Fruit fly (Drosophila melanogaster) whole organism, wandering third instar larva: ENCODE data around the gene CG46511.
"Not testable (repeated sequence)": the region's sequence is repeated elsewhere in the genome, so short reads cannot be mapped to it uniquely, and the experiment has no call there.

ENCODE experiments used
- CG9705 ChIP-seq: fragments of 200-800 bp; sonication (Bioruptor generic); optimal IDR thresholded peaks from 2 replicates; lab custom pipeline; 2018; ENCODE audit warnings: missing biosample characterization, mild to moderate bottlenecking, missing genetic modification characterization
- Hnf4 ChIP-seq: fragments of 200-800 bp; sonication (Bioruptor generic); optimal IDR thresholded peaks from 2 replicates; lab custom pipeline; 2016; ENCODE audit warnings: missing biosample characterization, mild to moderate bottlenecking, missing genetic modification characterization
- Jra ChIP-seq: sonication (Bioruptor generic); optimal IDR thresholded peaks from 2 replicates; lab custom pipeline; 2016; ENCODE audit warnings: missing biosample characterization, missing genetic modification characterization
- h ChIP-seq: fragments of 200-800 bp; sonication (Bioruptor generic); optimal IDR thresholded peaks from 3 replicates; lab custom pipeline; 2016; ENCODE audit warnings: missing biosample characterization, mild to moderate bottlenecking, missing genetic modification characterization

DNA sequence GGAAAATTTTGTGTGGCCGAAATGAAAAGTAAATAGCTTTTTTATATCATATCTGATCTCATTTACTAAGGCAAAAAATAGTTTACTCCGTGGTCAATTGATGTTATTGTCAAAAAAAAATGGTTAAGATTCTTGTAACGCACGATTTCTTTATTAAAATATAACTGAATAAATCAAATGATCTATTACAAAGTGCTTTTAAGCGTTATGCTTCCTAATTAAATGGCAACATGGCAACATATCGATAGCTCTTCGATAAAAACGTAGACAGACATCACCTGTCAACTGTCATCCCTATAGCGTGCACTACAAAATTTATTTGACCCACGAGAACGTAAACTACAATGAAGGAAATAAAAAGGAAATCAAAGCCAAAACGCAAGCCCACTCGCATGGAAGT lies 29.8 kb upstream of the CG46511 start, which contains the start of gene CG46505:
- TF ChIP-seq Jra (GFP tag; lab: Kevin White, UChicago); h (GFP tag; lab: Kevin White, UChicago); Hnf4; CG9705 (GFP tag; lab: Kevin White, UChicago): not testable (repeated sequence)
